Worm (Caenorhabditis elegans): Measurements from ENCODE around the gene trx-2.

DNA sequence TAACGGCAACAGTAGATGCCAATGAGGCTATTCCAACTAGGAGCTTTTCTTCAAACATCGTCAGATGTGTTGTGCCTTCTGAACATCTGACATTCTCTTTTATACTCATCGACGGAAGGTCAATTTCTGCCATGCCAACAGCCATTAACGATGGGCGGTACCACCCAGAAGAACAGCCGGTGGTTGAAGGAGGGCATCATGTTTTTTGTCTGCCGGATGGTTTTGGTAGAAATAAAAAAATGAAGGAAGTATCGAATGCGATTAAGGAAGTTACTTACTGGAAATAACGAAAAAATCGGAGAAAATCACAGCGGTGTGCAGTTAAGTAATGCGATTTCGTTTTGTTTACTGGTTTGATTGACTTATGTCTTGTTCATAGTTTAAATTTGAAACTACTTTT lies 19.9 kb upstream of the trx-2 start, which contains the start of gene col-150:
- no peak for TF ChIP-seq pha-4 (tag; optimal IDR thresholded peaks at IDR 0.05)
- TF ChIP-seq nhr-11 (tag; optimal IDR thresholded peaks at IDR 0.05), result no peak
- no peak for TF ChIP-seq elt-2 (tag; optimal IDR thresholded peaks at IDR 0.05)
- no peak for TF ChIP-seq K02D7.2 (tag; optimal IDR thresholded peaks at IDR 0.05)
- TF ChIP-seq elt-4 (tag; optimal IDR thresholded peaks at IDR 0.05), result no peak
- TF ChIP-seq sdc-2 (tag; optimal IDR thresholded peaks at IDR 0.05), result no peak
- TF ChIP-seq ceh-22 (tag; optimal IDR thresholded peaks at IDR 0.05), result no peak
- no peak for TF ChIP-seq nfya-1 (tag; optimal IDR thresholded peaks at IDR 0.05)
- TF ChIP-seq pqm-1 (tag; optimal IDR thresholded peaks at IDR 0.05), result no peak
- TF ChIP-seq ama-1 (optimal IDR thresholded peaks at IDR 0.05), result no peak
- no peak for TF ChIP-seq rnt-1 (tag; optimal IDR thresholded peaks at IDR 0.05)
- TF ChIP-seq pha-2 (tag; optimal IDR thresholded peaks at IDR 0.05), result no peak
- TF ChIP-seq tbx-2 (tag; optimal IDR thresholded peaks at IDR 0.05), result no peak

Data from whole organism, late embryonic.